Worm (Caenorhabditis elegans): ENCODE results near the gene srh-3.

Gene srh-3

ce11 chrV:1710909-1711308 lies 28.5 kb downstream of the srh-3 start, which contains the start of gene srw-100:
TSS of gene srw-100 (plus strand) at chrV:1711209.
- TF ChIP-seq ZK337.2 (GFP tag; IDR thresholded peaks at IDR 0.05): no peak
- no peak for TF ChIP-seq F44E2.7 (GFP tag; IDR thresholded peaks at IDR 0.05)
- no peak for TF ChIP-seq hlh-30 (tag; optimal IDR thresholded peaks at IDR 0.05; ENCODE audit: insufficient read depth)
- TF ChIP-seq tag-97 (GFP tag; IDR thresholded peaks at IDR 0.05): no peak
- no peak for TF ChIP-seq set-16 (GFP tag; IDR thresholded peaks at IDR 0.05)
- no peak for TF ChIP-seq ceh-44 (GFP tag; IDR thresholded peaks at IDR 0.05)
- no peak for TF ChIP-seq ZK546.5 (tag; optimal IDR thresholded peaks at IDR 0.05)
- TF ChIP-seq madf-9 (GFP tag; conservative IDR thresholded peaks at IDR 0.05): no peak
- no peak for TF ChIP-seq spr-3 (GFP tag; optimal IDR thresholded peaks at IDR 0.05)
- TF ChIP-seq fos-1 (tag; optimal IDR thresholded peaks at IDR 0.05): no peak
- TF ChIP-seq F26F4.8 (GFP tag; conservative IDR thresholded peaks at IDR 0.05): no peak
- TF ChIP-seq hif-1 (tag; optimal IDR thresholded peaks at IDR 0.05): no peak
- TF ChIP-seq F10B5.3 (tag; optimal IDR thresholded peaks at IDR 0.05): no peak
- no peak for TF ChIP-seq Y5F2A.4 (GFP tag; optimal IDR thresholded peaks at IDR 0.05)
- TF ChIP-seq daf-16 (GFP tag; optimal IDR thresholded peaks at IDR 0.05): no peak
- no peak for TF ChIP-seq daf-16 (tag; optimal IDR thresholded peaks at IDR 0.05)
- no peak for TF ChIP-seq unc-39 (tag; optimal IDR thresholded peaks at IDR 0.05)
- no peak for TF ChIP-seq zag-1 (tag; optimal IDR thresholded peaks at IDR 0.05)
- TF ChIP-seq zfp-3 (GFP tag; conservative IDR thresholded peaks at IDR 0.05): no peak
- TF ChIP-seq lin-1 (GFP tag; IDR thresholded peaks at IDR 0.05): no peak

ce11 chrV:1712471-1712870 lies 30.1 kb downstream of the srh-3 start:
- TF ChIP-seq dmd-9 (GFP tag; IDR thresholded peaks at IDR 0.05) (0 out of 2 replicates have a peak, but pooled peaks have one; percentile 34), D1046.2 (GFP tag; IDR thresholded peaks at IDR 0.05) (peak; percentile 70; the same call in 1 of the 2 replicates), madf-5 (GFP tag; IDR thresholded peaks at IDR 0.05) (0 out of 4 replicates have a peak, but pooled peaks of 1 of the 2 experiments have one; percentile 51), F26F4.8 (GFP tag; conservative IDR thresholded peaks at IDR 0.05) (0 out of 2 replicates have a peak, but pooled peaks have one; percentile 12), tag-97 (GFP tag; IDR thresholded peaks at IDR 0.05) (0 out of 2 replicates have a peak, but pooled peaks have one; percentile 57)

- TF ChIP-seq madf-5 (GFP tag; IDR thresholded peaks at IDR 0.05) (peak in 1 of 2 experiments; percentile 93; a peak in 2 of 4 replicates), zfp-3 (GFP tag; conservative IDR thresholded peaks at IDR 0.05) (0 out of 2 replicates have a peak, but pooled peaks have one; percentile 28), saeg-2 (GFP tag; IDR thresholded peaks at IDR 0.05) (peak; percentile 66), Y48G9A.11 (GFP tag; IDR thresholded peaks at IDR 0.05) (peak; percentile 47; the same call in 1 of the 2 replicates), D1046.2 (GFP tag; IDR thresholded peaks at IDR 0.05) (peak; percentile 26; the same call in 1 of the 2 replicates), Y75B8A.6 (GFP tag; IDR thresholded peaks at IDR 0.05) (0 out of 2 replicates have a peak, but pooled peaks have one; percentile 28), F26F4.8 (GFP tag; conservative IDR thresholded peaks at IDR 0.05) (peak; percentile 86), ZK337.2 (GFP tag; IDR thresholded peaks at IDR 0.05) (peak; percentile 6; the same call in 1 of the 2 replicates), tag-97 (GFP tag; IDR thresholded peaks at IDR 0.05) (0 out of 2 replicates have a peak, but pooled peaks have one; percentile 57), F44E2.7 (GFP tag; IDR thresholded peaks at IDR 0.05) (peak; percentile 92; the same call in 1 of the 2 replicates), lim-7 (GFP tag; IDR thresholded peaks at IDR 0.05) (peak; percentile 8; the same call in 1 of the 2 replicates), lin-29 (GFP tag; IDR thresholded peaks at IDR 0.05) (peak; percentile 47; the same call in 1 of the 2 replicates), php-3 (GFP tag; IDR thresholded peaks at IDR 0.05) (peak; percentile 24; the same call in 1 of the 2 replicates), ceh-44 (GFP tag; IDR thresholded peaks at IDR 0.05) (0 out of 2 replicates have a peak, but pooled peaks have one; percentile 31), daf-8 (GFP tag; IDR thresholded peaks at IDR 0.05) (0 out of 2 replicates have a peak, but pooled peaks have one; percentile 28), egl-43 (GFP tag; IDR thresholded peaks at IDR 0.05) (peak; percentile 84), mdt-29 (GFP tag; IDR thresholded peaks at IDR 0.05) (peak; percentile 58; the same call in 1 of the 2 replicates)
These were observed 31.4 kb downstream of the srh-3 start for ce11 chrV:1713761-1714160.

- TF ChIP-seq mep-1 (tag; optimal IDR thresholded peaks at IDR 0.05) (no peak), fos-1 (tag; optimal IDR thresholded peaks at IDR 0.05) (no peak), nhr-28 (tag; optimal IDR thresholded peaks at IDR 0.05) (no peak)
These were observed 34.5 kb downstream of the srh-3 start, which contains the start of gene srw-103 for ce11 chrV:1716892-1717291. TSS of gene srw-103 (plus strand) at chrV:1717192.

Measured in whole organism, L4 larva.